Worm (Caenorhabditis elegans) whole organism, L1 larva: ENCODE measurements around the gene pho-8.

Experiments used
- aha-1 ChIP-seq: fragments of 150-350 bp; optimal IDR thresholded peaks from 2 replicates; lab custom pipeline; 2014; ENCODE audit warnings: missing biosample characterization, missing genetic modification characterization
- alr-1 ChIP-seq: fragments of 200-800 bp; sonication (Bioruptor generic); optimal IDR thresholded peaks from 2 replicates; lab custom pipeline; 2018; ENCODE audit warnings: borderline replicate concordance, mild to moderate bottlenecking, missing genetic modification characterization, missing compliant biosample characterization
- aly-2 ChIP-seq: fragments of 150-350 bp; optimal IDR thresholded peaks from 2 replicates; lab custom pipeline; 2014; ENCODE audit warnings: missing biosample characterization, missing genetic modification characterization
- ama-1 ChIP-seq: fragments of 150-350 bp; optimal IDR thresholded peaks from 2 replicates; lab custom pipeline; 2014
- blmp-1 ChIP-seq: fragments of 150-350 bp; optimal IDR thresholded peaks from 2 replicates; lab custom pipeline; 2014; ENCODE audit warnings: missing biosample characterization, missing genetic modification characterization
- ceh-82 ChIP-seq, 3 experiments: fragments of 150-350 bp in 1 of 3; sonication (generic microtip) in 2 of 3; optimal IDR thresholded peaks; 2 replicates each; lab custom pipeline; 2014 to 2017; ENCODE audit warnings: missing biosample characterization in 3 of 3, missing genetic modification characterization in 3 of 3
- ceh-88 ChIP-seq: fragments of 200-800 bp; sonication (Bioruptor generic); IDR thresholded peaks from 2 replicates; pipeline ENCODE4 v1.3.6; 2022; ENCODE audit warnings: missing genetic modification characterization, missing compliant biosample characterization
- ces-1 ChIP-seq: fragments of 150-350 bp; optimal IDR thresholded peaks from 2 replicates; lab custom pipeline; 2014; ENCODE audit warnings: missing biosample characterization, missing genetic modification reagents, missing genetic modification characterization
- dpl-1 ChIP-seq, 3 experiments: fragments of 150-350 bp in 2 of 3; sonication (generic microtip) in 1 of 3; optimal IDR thresholded peaks; 2 replicates each; lab custom pipeline; 2014 to 2017; ENCODE audit warnings: missing biosample characterization in 3 of 3, missing genetic modification characterization in 3 of 3, missing genetic modification reagents in 3 of 3
- dsc-1 ChIP-seq: sonication (generic microtip); optimal IDR thresholded peaks from 2 replicates; lab custom pipeline; 2016; ENCODE audit warnings: mild to moderate bottlenecking, missing genetic modification characterization, missing compliant biosample characterization
- efl-1 ChIP-seq, 4 experiments: fragments of 150-350 bp; optimal IDR thresholded peaks in 3 of 4; peaks in 1 of 4; 1 replicate in 1 of 4; 2 replicates in 3 of 4; lab custom pipeline; 2014; ENCODE audit warnings: missing biosample characterization in 2 of 4, missing genetic modification characterization in 2 of 4, missing genetic modification reagents in 2 of 4
- efl-3 ChIP-seq: fragments of 200-800 bp; sonication (Bioruptor generic); optimal IDR thresholded peaks from 2 replicates; lab custom pipeline; 2018; ENCODE audit warnings: mild to moderate bottlenecking, missing genetic modification characterization, missing compliant biosample characterization
- egl-13 ChIP-seq: sonication (generic microtip); optimal IDR thresholded peaks from 2 replicates; lab custom pipeline; 2016; ENCODE audit warnings: missing genotype, missing genetic modification reagents, missing genetic modification characterization, missing compliant biosample characterization
- egl-27 ChIP-seq, 2 experiments: fragments of 150-350 bp in 1 of 2; sonication (generic microtip); optimal IDR thresholded peaks; 3 replicates each; lab custom pipeline; 2017 to 2018; ENCODE audit warnings: missing biosample characterization in 2 of 2, missing genetic modification characterization in 2 of 2, missing genetic modification reagents in 2 of 2
- elt-2 ChIP-seq: sonication (generic microtip); optimal IDR thresholded peaks from 2 replicates; lab custom pipeline; 2016; ENCODE audit warnings: missing genetic modification characterization, mild to moderate bottlenecking, inconsistent platforms, missing compliant biosample characterization, missing genetic modification reagents
- elt-3 ChIP-seq, 6 experiments: fragments of 150-350 bp in 1 of 6; sonication (generic microtip); optimal IDR thresholded peaks; 2 replicates each; lab custom pipeline; 2017 to 2018; ENCODE audit warnings: missing biosample characterization in 6 of 6, missing genetic modification characterization in 6 of 6, inconsistent platforms in 1 of 6
- fkh-4 ChIP-seq: sonication (generic microtip); optimal IDR thresholded peaks from 2 replicates; lab custom pipeline; 2016; ENCODE audit warnings: missing compliant biosample characterization, missing genetic modification characterization, borderline replicate concordance
- grh-1 ChIP-seq: fragments of 200-800 bp; sonication (Bioruptor generic); IDR thresholded peaks from 2 replicates; pipeline ENCODE4 v1.3.6; 2022; ENCODE audit warnings: missing genetic modification reagents, missing genetic modification characterization, missing compliant biosample characterization
- hlh-4 ChIP-seq: sonication (generic microtip); optimal IDR thresholded peaks from 2 replicates; lab custom pipeline; 2016; ENCODE audit warnings: mild to moderate bottlenecking, missing genetic modification characterization, missing compliant biosample characterization
- hpl-2 ChIP-seq: fragments of 150-350 bp; optimal IDR thresholded peaks from 2 replicates; lab custom pipeline; 2014; ENCODE audit warnings: missing biosample characterization, missing genetic modification reagents, missing genetic modification characterization
- jun-1 ChIP-seq: fragments of 150-350 bp; optimal IDR thresholded peaks from 2 replicates; lab custom pipeline; 2014; ENCODE audit warnings: missing biosample characterization, missing genetic modification reagents, missing genetic modification characterization
- lin-15B ChIP-seq: fragments of 150-350 bp; sonication (generic microtip); optimal IDR thresholded peaks from 3 replicates; lab custom pipeline; 2014; ENCODE audit warnings: missing biosample characterization, missing genetic modification characterization
- lin-39 ChIP-seq: fragments of 150-350 bp; optimal IDR thresholded peaks from 2 replicates; lab custom pipeline; 2014; ENCODE audit warnings: missing biosample characterization, missing genetic modification reagents, missing genetic modification characterization
- lir-3 ChIP-seq: sonication (generic microtip); optimal IDR thresholded peaks from 2 replicates; lab custom pipeline; 2016; ENCODE audit warnings: mild to moderate bottlenecking, missing genetic modification characterization, moderate library complexity, missing compliant biosample characterization; ENCODE audit not compliant: poor library complexity
- lsy-2 ChIP-seq, 2 experiments: fragments of 150-350 bp; optimal IDR thresholded peaks; 2 replicates each; lab custom pipeline; 2014; ENCODE audit warnings: missing biosample characterization in 2 of 2, missing genetic modification characterization in 2 of 2
- mab-9 ChIP-seq: fragments of 200-800 bp; sonication (Bioruptor generic); IDR thresholded peaks from 2 replicates; pipeline ENCODE4 v1.3.6; 2022; ENCODE audit warnings: missing genetic modification reagents, missing genetic modification characterization, missing compliant biosample characterization
- mdl-1 ChIP-seq, 2 experiments: fragments of 150-350 bp; optimal IDR thresholded peaks; 2 replicates each; lab custom pipeline; 2014 to 2017; ENCODE audit warnings: missing biosample characterization in 2 of 2, missing genetic modification characterization in 2 of 2, inconsistent platforms in 1 of 2
- mef-2 ChIP-seq: fragments of 150-350 bp; optimal IDR thresholded peaks from 2 replicates; lab custom pipeline; 2014; ENCODE audit warnings: missing biosample characterization, missing genetic modification characterization
- nhr-11 ChIP-seq: fragments of 150-350 bp; optimal IDR thresholded peaks from 2 replicates; lab custom pipeline; 2014; ENCODE audit warnings: missing biosample characterization, missing genetic modification characterization
- nhr-12 ChIP-seq: sonication (generic microtip); optimal IDR thresholded peaks from 2 replicates; lab custom pipeline; 2017; ENCODE audit warnings: missing biosample characterization, missing genetic modification characterization
- nhr-19 ChIP-seq: fragments of 200-800 bp; sonication (Bioruptor generic); conservative IDR thresholded peaks from 2 replicates; pipeline ENCODE4 v1.3.6; 2022; ENCODE audit warnings: missing genetic modification characterization, missing compliant biosample characterization
- nhr-28 ChIP-seq: fragments of 150-350 bp; optimal IDR thresholded peaks from 2 replicates; lab custom pipeline; 2014; ENCODE audit warnings: missing biosample characterization, missing genetic modification characterization
- nhr-47 ChIP-seq: sonication (generic microtip); optimal IDR thresholded peaks from 2 replicates; lab custom pipeline; 2016; ENCODE audit warnings: mild to moderate bottlenecking, missing genetic modification characterization, moderate library complexity, missing compliant biosample characterization
- nhr-71 ChIP-seq: sonication (generic microtip); optimal IDR thresholded peaks from 2 replicates; lab custom pipeline; 2016; ENCODE audit warnings: mild to moderate bottlenecking, missing genetic modification characterization, moderate library complexity, missing compliant biosample characterization
- nhr-76 ChIP-seq: sonication (generic microtip); optimal IDR thresholded peaks from 2 replicates; lab custom pipeline; 2017; ENCODE audit warnings: missing biosample characterization, missing genetic modification characterization
- nhr-85 ChIP-seq: sonication (generic microtip); peaks from one replicate; lab custom pipeline; 2016; ENCODE audit warnings: missing genetic modification characterization, inconsistent platforms, missing compliant biosample characterization
- pax-3 ChIP-seq: fragments of 200-800 bp; sonication (Bioruptor generic); optimal IDR thresholded peaks from 2 replicates; lab custom pipeline; 2018; ENCODE audit warnings: mild to moderate bottlenecking, missing genetic modification characterization, moderate library complexity, missing compliant biosample characterization
- snpc-4 ChIP-seq: fragments of 150-350 bp; optimal IDR thresholded peaks from 2 replicates; lab custom pipeline; 2014; ENCODE audit warnings: missing biosample characterization, missing genetic modification characterization
- tbx-2 ChIP-seq: sonication (generic microtip); optimal IDR thresholded peaks from 2 replicates; lab custom pipeline; 2016; ENCODE audit warnings: missing genetic modification characterization, missing compliant biosample characterization
- tlp-1 ChIP-seq: fragments of 150-350 bp; optimal IDR thresholded peaks from 2 replicates; lab custom pipeline; 2014; ENCODE audit warnings: missing biosample characterization, missing genetic modification characterization
- unc-130 ChIP-seq: fragments of 150-350 bp; optimal IDR thresholded peaks from 2 replicates; lab custom pipeline; 2017; ENCODE audit warnings: missing biosample characterization, missing genetic modification characterization, inconsistent platforms
- unc-30 ChIP-seq: sonication (generic microtip); optimal IDR thresholded peaks from 2 replicates; lab custom pipeline; 2017; ENCODE audit warnings: missing biosample characterization, missing genetic modification characterization
- vab-15 ChIP-seq: sonication (generic microtip); optimal IDR thresholded peaks from 2 replicates; lab custom pipeline; 2017; ENCODE audit warnings: missing genotype, mild to moderate bottlenecking, missing genetic modification characterization, missing compliant biosample characterization
- zag-1 ChIP-seq: fragments of 150-350 bp; optimal IDR thresholded peaks from 2 replicates; lab custom pipeline; 2014; ENCODE audit warnings: missing biosample characterization, missing genetic modification characterization
- zip-4 ChIP-seq: fragments of 200-800 bp; sonication (Bioruptor generic); optimal IDR thresholded peaks from 2 replicates; lab custom pipeline; 2018; ENCODE audit warnings: mild to moderate bottlenecking, missing genetic modification characterization, moderate library complexity, missing compliant biosample characterization
- ztf-11 ChIP-seq, 2 experiments: sonication (generic microtip); optimal IDR thresholded peaks; 2 replicates each; lab custom pipeline; 2016 to 2017; ENCODE audit warnings: missing genetic modification characterization in 2 of 2, missing biosample characterization in 1 of 2, missing compliant biosample characterization in 1 of 2
- ztf-4 ChIP-seq: fragments of 150-350 bp; optimal IDR thresholded peaks from 2 replicates; lab custom pipeline; 2014; ENCODE audit warnings: missing biosample characterization, missing genetic modification characterization

The pho-8 gene

DNA sequence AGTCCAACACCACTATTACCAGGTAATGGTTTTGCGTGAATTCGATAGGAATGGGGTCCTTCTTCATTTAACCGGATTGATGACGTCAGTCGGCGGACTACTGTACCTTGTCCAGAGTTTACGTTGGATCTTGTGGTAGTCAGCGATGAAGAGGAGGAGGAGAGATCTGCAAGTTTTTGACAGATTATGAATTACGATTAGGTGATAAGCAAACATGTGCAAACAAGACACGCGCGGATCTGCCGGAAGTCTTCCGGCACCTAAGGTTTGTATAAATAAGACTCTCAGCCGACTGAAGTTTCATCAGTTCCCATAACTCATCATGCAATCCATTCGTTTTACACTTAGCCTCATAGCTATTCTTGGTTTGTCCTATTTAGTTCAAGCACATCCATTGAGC is 5.8 kb downstream of the pho-8 start, which contains the start of gene idpb-5:
Gene idpb-5 (plus strand): TSS at position 301 of the 400 bp plus-strand sequence.
- no peak for TF ChIP-seq tbx-2 (tag; lab: Kevin White, UChicago)
- no peak for TF ChIP-seq tlp-1
- no peak for TF ChIP-seq efl-1 (optimal IDR thresholded peaks at IDR 0.05; lab: Kevin White, UChicago)
- peak in 1 of 2 experiments; percentile 35 for TF ChIP-seq efl-1 (GFP tag; optimal IDR thresholded peaks at IDR 0.05 in 1 of 2; lab: Kevin White, UChicago)

DNA sequence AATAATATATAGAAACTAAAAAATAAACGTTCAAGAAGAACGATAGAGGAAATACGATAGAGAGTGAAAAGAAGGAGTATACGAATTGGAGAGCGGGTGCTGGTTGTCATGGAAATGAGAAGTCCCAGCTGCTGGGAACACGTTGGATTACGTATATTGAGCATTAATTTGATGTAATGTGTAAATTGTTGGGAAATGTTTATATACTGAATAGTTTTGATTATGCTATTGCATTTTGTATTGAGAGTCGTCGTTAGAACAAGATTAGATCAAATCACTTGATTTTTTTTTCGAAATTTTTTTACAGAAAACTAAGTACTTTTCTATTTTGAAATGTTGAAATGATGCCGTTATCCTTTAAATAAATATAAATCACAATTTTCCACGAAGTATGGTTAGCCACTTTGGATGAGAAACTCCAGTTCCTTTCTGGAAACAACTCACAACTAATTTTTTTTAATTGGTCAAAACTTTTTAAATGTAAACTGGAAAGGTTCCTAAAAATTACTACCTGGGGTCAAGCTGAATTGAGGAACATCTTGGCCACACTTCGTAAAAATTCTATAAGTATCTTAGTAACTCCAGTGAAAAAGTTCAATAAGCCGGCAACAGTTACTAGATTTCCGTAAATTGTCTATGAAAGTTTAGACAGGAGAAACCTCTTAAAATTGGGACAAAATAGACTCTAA is 10.4 kb downstream of the pho-8 start, which contains the start of gene nphp-4:
Gene nphp-4 (minus strand): TSS at position 51 of the 689 bp plus-strand sequence.
- TF ChIP-seq pax-3 (no peak), efl-1 (optimal IDR thresholded peaks at IDR 0.05; lab: Kevin White, UChicago) (no peak), efl-1 (GFP tag; optimal IDR thresholded peaks at IDR 0.05 in 1 of 2; lab: Kevin White, UChicago) (peak in 1 of 2 experiments; percentile 52)

DNA sequence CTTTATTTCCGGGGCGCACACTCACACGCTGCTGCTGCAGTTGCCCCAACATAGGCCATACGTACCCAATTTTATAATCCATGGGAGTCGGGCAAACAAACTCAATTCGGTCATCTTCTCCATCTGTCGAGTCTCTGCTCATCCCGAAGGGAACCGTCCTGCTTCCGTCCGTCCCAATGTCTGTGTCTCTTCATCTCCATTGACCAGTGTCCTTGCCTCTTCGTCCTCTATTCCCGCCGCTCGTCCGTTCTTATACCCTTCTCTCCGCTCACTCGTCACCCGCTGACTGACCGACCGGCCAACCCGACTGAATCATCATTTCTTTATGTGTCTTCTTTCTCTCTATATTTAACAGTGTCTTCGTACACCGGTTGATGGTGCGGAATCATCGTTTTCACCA is 11.4 kb downstream of the pho-8 start:
- TF ChIP-seq zip-4 (GFP tag; lab: Kevin White, UChicago) (no peak), pax-3 (no peak), nhr-85 (tag; lab: Kevin White, UChicago) (no peak), nhr-11 (tag; lab: Kevin White, UChicago) (no peak), ztf-4 (tag; lab: Kevin White, UChicago) (no peak), lsy-2 (tag; optimal IDR thresholded peaks at IDR 0.05; lab: Kevin White, UChicago) (peak in 1 of 2 experiments; percentile 8), elt-2 (tag; lab: Kevin White, UChicago) (no peak), mdl-1 (tag; optimal IDR thresholded peaks at IDR 0.05; lab: Kevin White, UChicago) (peak in 1 of 2 experiments; percentile 7), nhr-71 (tag; lab: Kevin White, UChicago) (no peak), ceh-88 (no peak), lin-15B (tag; lab: Kevin White, UChicago) (no peak), snpc-4 (tag; lab: Kevin White, UChicago) (peak; percentile 38), egl-27 (tag; optimal IDR thresholded peaks at IDR 0.05; lab: Kevin White, UChicago) (no peak), jun-1 (tag; lab: Kevin White, UChicago) (no peak), hpl-2 (GFP tag; lab: Kevin White, UChicago) (no peak), nhr-76 (tag; lab: Kevin White, UChicago) (no peak), nhr-28 (tag; lab: Kevin White, UChicago) (no peak), mab-9 (GFP tag; lab: Robert Waterston, UW) (0 out of 2 replicates have a peak, but pooled peaks have one; percentile 8), mef-2 (no peak), aha-1 (tag; lab: Kevin White, UChicago) (no peak), nhr-12 (no peak), zag-1 (tag; lab: Kevin White, UChicago) (no peak), unc-130 (tag; lab: Kevin White, UChicago) (no peak), alr-1 (tag; lab: Kevin White, UChicago) (no peak), nhr-19 (GFP tag; lab: Robert Waterston, UW) (no peak), aly-2 (tag; lab: Kevin White, UChicago) (no peak), elt-3 (tag; optimal IDR thresholded peaks at IDR 0.05; lab: Kevin White, UChicago) (no peak), lin-39 (tag; lab: Kevin White, UChicago) (no peak), efl-3 (GFP tag; lab: Kevin White, UChicago) (no peak), vab-15 (tag; lab: Kevin White, UChicago) (no peak), blmp-1 (tag; lab: Kevin White, UChicago) (peak; percentile 60), ztf-11 (tag; optimal IDR thresholded peaks at IDR 0.05; lab: Kevin White, UChicago) (peak in 1 of 2 experiments; percentile 17), unc-30 (tag; lab: Kevin White, UChicago) (no peak), dpl-1 (GFP tag; optimal IDR thresholded peaks at IDR 0.05; lab: Kevin White, UChicago) (no peak), hlh-4 (tag; lab: Kevin White, UChicago) (no peak), grh-1 (GFP tag; lab: Robert Waterston, UW) (no peak), fkh-4 (no peak), egl-13 (tag; lab: Kevin White, UChicago) (no peak), ces-1 (GFP tag; lab: Kevin White, UChicago) (no peak), ama-1 (lab: Kevin White, UChicago) (no peak), ceh-82 (tag; optimal IDR thresholded peaks at IDR 0.05; lab: Kevin White, UChicago) (peak in 1 of 3 experiments; percentile 31), nhr-47 (tag; lab: Kevin White, UChicago) (peak; percentile 30), lir-3 (no peak), dsc-1 (tag; lab: Kevin White, UChicago) (no peak)
